Fruit fly (Drosophila melanogaster): ENCODE data around the gene CG12104.

The CG12104 gene

dm6 chr3L:1602064-1602832 lies at the start of gene CG12104:
Gene CG12104, minus strand, starts transcription at chr3L:1602674.
- TF ChIP-seq CG13296 (GFP tag; optimal IDR thresholded peaks at IDR 0.05): peak; percentile 9
- no peak for TF ChIP-seq pan (optimal IDR thresholded peaks at IDR 0.05)
- no peak for TF ChIP-seq pan (GFP tag; optimal IDR thresholded peaks at IDR 0.05 in 1 of 2, IDR thresholded peaks at IDR 0.05 in 1 of 2)
- TF ChIP-seq CG17385 (GFP tag; optimal IDR thresholded peaks at IDR 0.05): peak; percentile 41
- peak; percentile 16 for TF ChIP-seq CG18262 (tag; optimal IDR thresholded peaks at IDR 0.05)
- peak; percentile 27; the same call in 1 of the 2 replicates for TF ChIP-seq Bgb (GFP tag; IDR thresholded peaks at IDR 0.05; ENCODE audit: partially characterized antibody)
- TF ChIP-seq CG2712 (tag; optimal IDR thresholded peaks at IDR 0.05): peak; percentile 48
- TF ChIP-seq CG17361 (GFP tag; IDR thresholded peaks at IDR 0.05): no peak; the same call in 2 of the 3 replicates
- peak; percentile 29 for TF ChIP-seq CG17829 (tag; optimal IDR thresholded peaks at IDR 0.05)
- TF ChIP-seq CG2678 (tag; optimal IDR thresholded peaks at IDR 0.05): no peak
- peak; percentile 91 for TF ChIP-seq CG15479 (GFP tag; optimal IDR thresholded peaks at IDR 0.05)
- no peak for TF ChIP-seq CG31224 (GFP tag; IDR thresholded peaks at IDR 0.05)
- no peak for TF ChIP-seq CG5953 (GFP tag; IDR thresholded peaks at IDR 0.05)
- peak; percentile 55 for TF ChIP-seq CG34376 (GFP tag; optimal IDR thresholded peaks at IDR 0.05)
- peak; percentile 44 for TF ChIP-seq gsb-n (tag; optimal IDR thresholded peaks at IDR 0.05)
- TF ChIP-seq peb (GFP tag; IDR thresholded peaks at IDR 0.05): no peak
- TF ChIP-seq nerfin-1 (tag; optimal IDR thresholded peaks at IDR 0.05): peak; percentile 11
- peak; percentile 29 for TF ChIP-seq CG12299 (tag; optimal IDR thresholded peaks at IDR 0.05)
- peak; percentile 76 for TF ChIP-seq gfzf (GFP tag; optimal IDR thresholded peaks at IDR 0.05)
- no peak for TF ChIP-seq tgo (GFP tag; IDR thresholded peaks at IDR 0.05)
- peak; percentile 51 for TF ChIP-seq Hmr (GFP tag; optimal IDR thresholded peaks at IDR 0.05)
- no peak for TF ChIP-seq bsh (GFP tag; optimal IDR thresholded peaks at IDR 0.05)
- peak; percentile 90 for TF ChIP-seq Ets97D (GFP tag; optimal IDR thresholded peaks at IDR 0.05)
- TF ChIP-seq ci (GFP tag; IDR thresholded peaks at IDR 0.05): 0 out of 3 replicates have a peak, but pooled peaks have one; percentile 14
- TF ChIP-seq sug (tag; optimal IDR thresholded peaks at IDR 0.05): peak; percentile 91
- 0 out of 2 replicates have a peak, but pooled peaks have one; percentile 6 for TF ChIP-seq nerfin-2 (GFP tag; IDR thresholded peaks at IDR 0.05; ENCODE audit: partially characterized antibody)
- TF ChIP-seq vvl (GFP tag; IDR thresholded peaks at IDR 0.05): peak; percentile 37; the same call in 1 of the 2 replicates
- TF ChIP-seq BEAF-32 (GFP tag; optimal IDR thresholded peaks at IDR 0.05): peak; percentile 12
- TF ChIP-seq slbo (GFP tag; IDR thresholded peaks at IDR 0.05): peak; percentile 38; the same call in 1 of the 2 replicates
- TF ChIP-seq ato (GFP tag; IDR thresholded peaks at IDR 0.05; ENCODE audit: partially characterized antibody): no peak
- TF ChIP-seq knrl (GFP tag; IDR thresholded peaks at IDR 0.05; ENCODE audit: partially characterized antibody): 0 out of 3 replicates have a peak, but pooled peaks have one; percentile 21
- peak; percentile 35; the same call in 1 of the 2 replicates for TF ChIP-seq sna (GFP tag; IDR thresholded peaks at IDR 0.05; ENCODE audit: partially characterized antibody)
- TF ChIP-seq CG3995 (GFP tag; optimal IDR thresholded peaks at IDR 0.05): no peak
- peak; percentile 15 for TF ChIP-seq Sin3A (optimal IDR thresholded peaks at IDR 0.05)
- TF ChIP-seq run (tag; optimal IDR thresholded peaks at IDR 0.05): peak; percentile 18
- no peak for TF ChIP-seq Neu2 (GFP tag; optimal IDR thresholded peaks at IDR 0.05; ENCODE audit: borderline replicate concordance)
- no peak for TF ChIP-seq zfh2 (GFP tag; optimal IDR thresholded peaks at IDR 0.05)
- TF ChIP-seq chinmo (GFP tag; IDR thresholded peaks at IDR 0.05; ENCODE audit: partially characterized antibody): peak; percentile 70; the same call in 1 of the 4 replicates
- peak; percentile 67 for TF ChIP-seq sens (GFP tag)
- peak; percentile 37 for TF ChIP-seq CG12391 (tag; optimal IDR thresholded peaks at IDR 0.05)
- TF ChIP-seq Optix (GFP tag; IDR thresholded peaks at IDR 0.05): no peak
- no peak for TF ChIP-seq tna (GFP tag; IDR thresholded peaks at IDR 0.05; ENCODE audit: partially characterized antibody)
- peak; percentile 53 for TF ChIP-seq trem (tag; optimal IDR thresholded peaks at IDR 0.05)
- no peak for TF ChIP-seq Hey (tag; optimal IDR thresholded peaks at IDR 0.05)
- peak; percentile 20 for TF ChIP-seq Dp (GFP tag; optimal IDR thresholded peaks at IDR 0.05)
- peak; percentile 30 for TF ChIP-seq CG8388 (GFP tag; optimal IDR thresholded peaks at IDR 0.05)
- TF ChIP-seq CG4617 (GFP tag; optimal IDR thresholded peaks at IDR 0.05; ENCODE audit: borderline replicate concordance): peak; percentile 68
- no peak for TF ChIP-seq CG9817 (tag; optimal IDR thresholded peaks at IDR 0.05)
